Fruit fly (Drosophila melanogaster) whole organism, wandering third instar larva: ENCODE results near the gene Nup133.

Experiments used
- Abd-B ChIP-seq: fragments of >200 bp; optimal IDR thresholded peaks from 2 replicates; lab custom pipeline; 2017; ENCODE audit warnings: missing biosample characterization, missing genetic modification characterization
- CG32264 ChIP-seq: fragments of 200-800 bp; sonication (Bioruptor generic); optimal IDR thresholded peaks from 2 replicates; lab custom pipeline; 2016; ENCODE audit warnings: missing biosample characterization, missing genetic modification characterization
- CG9705 ChIP-seq: fragments of 200-800 bp; sonication (Bioruptor generic); optimal IDR thresholded peaks from 2 replicates; lab custom pipeline; 2018; ENCODE audit warnings: missing biosample characterization, mild to moderate bottlenecking, missing genetic modification characterization
- CrebA ChIP-seq: fragments of 200-800 bp; sonication (Bioruptor generic); optimal IDR thresholded peaks from 2 replicates; lab custom pipeline; 2016; ENCODE audit warnings: missing biosample characterization, mild to moderate bottlenecking, missing genetic modification characterization, borderline replicate concordance
- Dfd ChIP-seq: fragments of >200 bp; optimal IDR thresholded peaks from 2 replicates; lab custom pipeline; 2017; ENCODE audit warnings: missing biosample characterization, missing genetic modification characterization
- Dif ChIP-seq: fragments of 200-275, 200-300 bp; sonication (Bioruptor generic); optimal IDR thresholded peaks from 2 replicates; lab custom pipeline; 2018; ENCODE audit warnings: missing biosample characterization, missing genetic modification characterization; ENCODE audit not compliant: partially characterized antibody
- GATAd ChIP-seq: sonication (Bioruptor generic); optimal IDR thresholded peaks from 2 replicates; lab custom pipeline; 2016; ENCODE audit warnings: missing biosample characterization, missing genetic modification characterization
- HLH106 ChIP-seq: fragments of 200-800 bp; optimal IDR thresholded peaks from 3 replicates; lab custom pipeline; 2019; ENCODE audit warnings: missing biosample characterization, mild to moderate bottlenecking, missing genetic modification characterization, moderate library complexity
- Hnf4 ChIP-seq: fragments of 200-800 bp; sonication (Bioruptor generic); optimal IDR thresholded peaks from 2 replicates; lab custom pipeline; 2016; ENCODE audit warnings: missing biosample characterization, mild to moderate bottlenecking, missing genetic modification characterization
- Hr78 ChIP-seq: fragments of >200 bp; optimal IDR thresholded peaks from 2 replicates; lab custom pipeline; 2017; ENCODE audit warnings: missing biosample characterization, missing genetic modification characterization
- Hr83 ChIP-seq: fragments of 200-300 bp; sonication (Bioruptor generic); optimal IDR thresholded peaks from 2 replicates; lab custom pipeline; 2016; ENCODE audit warnings: missing biosample characterization, mild to moderate bottlenecking, missing genetic modification characterization, moderate library complexity; ENCODE audit not compliant: poor library complexity, severe bottlenecking
- Jra ChIP-seq: sonication (Bioruptor generic); optimal IDR thresholded peaks from 2 replicates; lab custom pipeline; 2016; ENCODE audit warnings: missing biosample characterization, missing genetic modification characterization
- Mio ChIP-seq: sonication (Bioruptor generic); optimal IDR thresholded peaks from 2 replicates; lab custom pipeline; 2016; ENCODE audit warnings: missing biosample characterization, missing genetic modification characterization
- Myc ChIP-seq: fragments of >200 bp; optimal IDR thresholded peaks from 2 replicates; lab custom pipeline; 2017
- N ChIP-seq: fragments of >200 bp; optimal IDR thresholded peaks from 2 replicates; lab custom pipeline; 2018; ENCODE audit warnings: missing biosample characterization, missing external identifiers, missing genetic modification characterization
- OdsH ChIP-seq: fragments of 200-800 bp; sonication (Bioruptor generic); optimal IDR thresholded peaks from 2 replicates; lab custom pipeline; 2016; ENCODE audit warnings: missing biosample characterization, mild to moderate bottlenecking, missing genetic modification characterization
- Rel ChIP-seq, 2 experiments: fragments of 200-800 bp; sonication (Bioruptor generic) in 1 of 2; optimal IDR thresholded peaks; 2 replicates in 1 of 2; 3 replicates in 1 of 2; lab custom pipeline; 2016 to 2019; ENCODE audit warnings: mild to moderate bottlenecking in 2 of 2, missing biosample characterization in 2 of 2, missing genetic modification characterization in 2 of 2, moderate library complexity in 1 of 2
- Sp1 ChIP-seq: fragments of 200-800 bp; sonication (Bioruptor generic); optimal IDR thresholded peaks from 3 replicates; lab custom pipeline; 2019; ENCODE audit warnings: missing biosample characterization, mild to moderate bottlenecking, missing genetic modification characterization, moderate library complexity
- Vsx2 ChIP-seq: fragments of 200-300, 225-300 bp; sonication (Bioruptor generic); optimal IDR thresholded peaks from 2 replicates; lab custom pipeline; 2018; ENCODE audit warnings: missing biosample characterization, missing genetic modification characterization; ENCODE audit not compliant: partially characterized antibody
- br ChIP-seq: fragments of 200-800 bp; sonication (Bioruptor generic); optimal IDR thresholded peaks from 2 replicates; lab custom pipeline; 2016; ENCODE audit warnings: missing biosample characterization, missing genetic modification characterization
- brk ChIP-seq: fragments of 200-800 bp; sonication (Bioruptor generic); optimal IDR thresholded peaks from 2 replicates; lab custom pipeline; 2016; ENCODE audit warnings: missing biosample characterization, mild to moderate bottlenecking, missing genetic modification characterization
- dl ChIP-seq, 2 experiments: fragments of 175-275, 200-275 bp in 1 of 2; fragments of 200-275 bp in 1 of 2; sonication (Bioruptor generic); optimal IDR thresholded peaks; lab custom pipeline; 2018; ENCODE audit warnings: mild to moderate bottlenecking in 2 of 2, missing biosample characterization in 2 of 2, missing genetic modification characterization in 2 of 2, moderate library complexity in 2 of 2; ENCODE audit not compliant: partially characterized antibody in 2 of 2, insufficient read depth in 1 of 2
- dmrt93B ChIP-seq: fragments of 200-800 bp; sonication (Bioruptor generic); optimal IDR thresholded peaks from 2 replicates; lab custom pipeline; 2018; ENCODE audit warnings: missing biosample characterization, mild to moderate bottlenecking, missing genetic modification characterization
- dsf ChIP-seq: sonication (Bioruptor generic); optimal IDR thresholded peaks from 2 replicates; lab custom pipeline; 2016; ENCODE audit warnings: missing biosample characterization, missing genetic modification characterization, borderline replicate concordance
- ey ChIP-seq: fragments of 200-800 bp; sonication (Bioruptor generic); optimal IDR thresholded peaks from 2 replicates; lab custom pipeline; 2016; ENCODE audit warnings: missing biosample characterization, missing genetic modification characterization
- foxo ChIP-seq, 2 experiments: fragments of 200-800 bp; sonication (Bioruptor generic); optimal IDR thresholded peaks; 2 replicates in 1 of 2; 3 replicates in 1 of 2; lab custom pipeline; 2016 to 2017; ENCODE audit warnings: missing biosample characterization in 2 of 2, missing genetic modification characterization in 2 of 2
- fru ChIP-seq: fragments of 200-800 bp; sonication (Bioruptor generic); optimal IDR thresholded peaks from 3 replicates; lab custom pipeline; 2016; ENCODE audit warnings: missing biosample characterization, mild to moderate bottlenecking, missing genetic modification characterization
- h ChIP-seq: fragments of 200-800 bp; sonication (Bioruptor generic); optimal IDR thresholded peaks from 3 replicates; lab custom pipeline; 2016; ENCODE audit warnings: missing biosample characterization, mild to moderate bottlenecking, missing genetic modification characterization
- jim ChIP-seq: fragments of 175-275, 200-325 bp; sonication (Bioruptor generic); optimal IDR thresholded peaks from 2 replicates; lab custom pipeline; 2016; ENCODE audit warnings: missing biosample characterization, mild to moderate bottlenecking, missing genetic modification characterization
- lola ChIP-seq: fragments of >200 bp; optimal IDR thresholded peaks from 2 replicates; lab custom pipeline; 2017; ENCODE audit warnings: missing biosample characterization, missing genetic modification characterization
- pan ChIP-seq: fragments of >200 bp; optimal IDR thresholded peaks from 2 replicates; lab custom pipeline; 2017
- psq ChIP-seq: fragments of 200-800 bp; sonication (Bioruptor generic); optimal IDR thresholded peaks from 3 replicates; lab custom pipeline; 2017; ENCODE audit warnings: missing biosample characterization, mild to moderate bottlenecking, missing genetic modification characterization, moderate library complexity
- rgr ChIP-seq: fragments of 200-800 bp; sonication (Bioruptor generic); optimal IDR thresholded peaks from 3 replicates; lab custom pipeline; 2016; ENCODE audit warnings: missing biosample characterization, mild to moderate bottlenecking, missing genetic modification characterization
- sage ChIP-seq: fragments of 200-800 bp; sonication (Bioruptor generic); optimal IDR thresholded peaks from 2 replicates; lab custom pipeline; 2016; ENCODE audit warnings: missing biosample characterization, mild to moderate bottlenecking, missing genetic modification characterization
- sv ChIP-seq: fragments of 200-800 bp; sonication (Bioruptor generic); optimal IDR thresholded peaks from 3 replicates; lab custom pipeline; 2016; ENCODE audit warnings: missing biosample characterization, missing genetic modification characterization
- tai ChIP-seq: sonication (Bioruptor generic); optimal IDR thresholded peaks from 2 replicates; lab custom pipeline; 2016; ENCODE audit warnings: missing biosample characterization, missing genetic modification characterization
- usp ChIP-seq: fragments of >200 bp; optimal IDR thresholded peaks from 2 replicates; lab custom pipeline; 2017; ENCODE audit warnings: missing biosample characterization, missing genetic modification characterization
- woc ChIP-seq: sonication (Bioruptor generic); optimal IDR thresholded peaks from 2 replicates; lab custom pipeline; 2016; ENCODE audit warnings: missing biosample characterization, mild to moderate bottlenecking, missing genetic modification characterization

The Nup133 gene

DNA sequence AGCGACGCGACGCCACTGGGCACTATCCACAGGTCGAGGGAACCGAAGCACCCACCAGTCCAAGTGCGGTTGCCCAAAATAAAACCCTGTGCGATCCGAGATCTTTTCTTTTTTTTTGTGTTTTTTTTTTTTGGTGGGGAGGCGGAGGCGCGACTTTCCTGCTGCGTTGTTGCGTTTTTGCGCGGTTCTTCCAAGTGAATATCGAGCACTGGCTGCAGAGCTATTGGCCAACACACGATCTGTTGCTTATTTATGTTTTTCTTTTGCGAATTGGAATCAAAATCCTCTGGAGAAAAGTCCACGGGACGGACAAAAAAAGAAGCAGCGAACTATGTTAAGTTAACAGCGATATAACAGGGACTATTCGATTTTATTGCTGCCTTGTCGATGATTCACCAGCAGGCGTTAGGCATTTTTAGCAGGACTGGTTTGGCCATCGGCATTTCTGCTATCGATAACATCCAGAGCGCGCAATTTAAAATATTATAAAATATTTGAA, 30.4 kb downstream of the Nup133 start, which contains the start of gene wge (continued):
- TF ChIP-seq N (no peak), woc (GFP tag; lab: Kevin White, UChicago) (no peak), brk (GFP tag; lab: Kevin White, UChicago) (no peak)

DNA sequence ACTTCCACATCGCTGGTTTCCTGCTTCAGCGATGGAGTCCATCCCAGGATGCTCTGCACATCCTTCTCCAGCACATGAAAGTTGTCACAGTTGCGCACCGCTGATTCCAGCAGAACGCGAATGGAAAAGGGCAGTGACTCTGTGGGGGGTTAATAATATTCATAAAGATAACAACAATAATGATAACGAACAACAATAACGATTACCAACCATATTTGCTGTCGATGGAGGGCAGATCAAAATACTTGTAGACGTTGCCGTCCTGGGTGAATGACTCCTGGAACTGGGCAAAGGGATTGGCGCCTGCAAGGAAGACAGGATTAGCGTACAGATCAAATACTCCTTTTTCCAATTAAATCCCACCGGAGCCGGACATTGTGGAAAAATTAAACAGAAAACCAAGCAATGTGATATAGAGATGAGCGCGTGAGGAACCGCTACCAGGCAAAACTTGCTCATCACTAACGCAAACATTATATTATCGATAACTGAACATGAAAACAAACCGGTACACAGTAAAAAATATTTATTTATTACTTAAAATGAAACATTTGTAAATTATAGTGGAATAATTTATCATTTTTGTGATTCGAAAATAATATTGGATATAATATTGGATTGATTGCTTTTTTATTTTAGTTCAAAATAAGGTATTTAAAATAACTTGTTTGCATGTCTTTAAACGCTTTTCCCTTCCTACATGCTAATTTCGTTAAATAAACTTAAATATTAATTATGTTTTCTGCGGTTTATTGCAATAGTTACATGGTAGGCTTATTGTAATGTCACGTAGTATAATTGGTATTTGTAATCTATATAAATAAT, 34.0 kb downstream of the Nup133 start, which contains the start of gene Irp-1A:
Gene Irp-1A, minus strand, starts transcription at position 439 of the 825 bp plus-strand sequence.
- no peak for TF ChIP-seq Hnf4 (GFP tag; lab: Kevin White, UChicago)
- TF ChIP-seq tai: no peak
- TF ChIP-seq OdsH (GFP tag; lab: Kevin White, UChicago): peak; percentile 54
- TF ChIP-seq usp: no peak
- no peak for TF ChIP-seq CrebA (GFP tag; lab: Kevin White, UChicago)
- peak; percentile 51 for TF ChIP-seq fru (GFP tag; lab: Kevin White, UChicago)
- no peak for TF ChIP-seq lola (GFP tag; lab: Kevin White, UChicago)
- peak; percentile 54 for TF ChIP-seq h (GFP tag; lab: Kevin White, UChicago)
- TF ChIP-seq Vsx2 (GFP tag; lab: Kevin White, UChicago): no peak
- no peak for TF ChIP-seq Dif (GFP tag; lab: Kevin White, UChicago)
- no peak for TF ChIP-seq Hr78 (GFP tag; lab: Kevin White, UChicago)
- TF ChIP-seq Abd-B: no peak
- peak; percentile 75 for TF ChIP-seq Sp1 (GFP tag; lab: Kevin White, UChicago)
- TF ChIP-seq jim: no peak
- TF ChIP-seq brk (GFP tag; lab: Kevin White, UChicago): no peak
- peak; percentile 68 for TF ChIP-seq HLH106 (tag; lab: Kevin White, UChicago)
- no peak for TF ChIP-seq Mio (GFP tag; lab: Kevin White, UChicago)
- peak; percentile 72 for TF ChIP-seq rgr (GFP tag; lab: Kevin White, UChicago)
- peak; percentile 40 for TF ChIP-seq Jra (GFP tag; lab: Kevin White, UChicago)
- no peak for TF ChIP-seq pan (lab: Kevin White, UChicago)
- no peak for TF ChIP-seq N
- TF ChIP-seq GATAd (GFP tag; lab: Kevin White, UChicago): no peak
- TF ChIP-seq dsf (GFP tag; lab: Kevin White, UChicago): peak; percentile 4
- TF ChIP-seq CG32264: peak; percentile 27
- TF ChIP-seq Rel (GFP tag; optimal IDR thresholded peaks at IDR 0.05; lab: Kevin White, UChicago): no peak
- TF ChIP-seq Rel (tag; optimal IDR thresholded peaks at IDR 0.05; lab: Kevin White, UChicago): peak; percentile 37
- peak; percentile 55 for TF ChIP-seq sv (GFP tag; lab: Kevin White, UChicago)
- TF ChIP-seq dl (GFP tag; optimal IDR thresholded peaks at IDR 0.05; lab: Kevin White, UChicago; ENCODE audit: insufficient read depth in 1 of 2, partially characterized antibody in 2 of 2): no peak
- peak in 1 of 2 experiments; percentile 73 for TF ChIP-seq foxo (GFP tag; optimal IDR thresholded peaks at IDR 0.05; lab: Kevin White, UChicago)
- peak; percentile 62 for TF ChIP-seq psq (GFP tag; lab: Kevin White, UChicago)
- peak; percentile 26 for TF ChIP-seq Myc
- TF ChIP-seq dmrt93B (GFP tag; lab: Kevin White, UChicago): peak; percentile 3
- TF ChIP-seq sage (GFP tag; lab: Kevin White, UChicago): peak; percentile 9
- peak; percentile 23 for TF ChIP-seq ey (GFP tag; lab: Kevin White, UChicago)
- peak; percentile 80 for TF ChIP-seq Hr83 (GFP tag; lab: Kevin White, UChicago)
- peak; percentile 3 for TF ChIP-seq CG9705 (GFP tag; lab: Kevin White, UChicago)
- TF ChIP-seq Dfd (GFP tag; lab: Kevin White, UChicago): no peak
- TF ChIP-seq woc (GFP tag; lab: Kevin White, UChicago): peak; percentile 63
- TF ChIP-seq br (GFP tag; lab: Kevin White, UChicago): peak; percentile 16
